Worm (Caenorhabditis elegans) whole organism, young adult: ENCODE data around the gene W03A5.6.

Source experiments
- F49E8.2 ChIP-seq: sonication (generic microtip); optimal IDR thresholded peaks from 3 replicates; lab custom pipeline; 2017; ENCODE audit warnings: missing genetic modification characterization, mild to moderate bottlenecking, missing compliant biosample characterization, antibody characterized with exemption, moderate library complexity; ENCODE audit not compliant: insufficient read depth
- chd-7 ChIP-seq: sonication (generic microtip); optimal IDR thresholded peaks from 2 replicates; lab custom pipeline; 2016; ENCODE audit warnings: mild to moderate bottlenecking, missing genetic modification characterization, moderate library complexity, missing compliant biosample characterization
- dpl-1 ChIP-seq: fragments of 150-350 bp; optimal IDR thresholded peaks from 2 replicates; lab custom pipeline; 2014; ENCODE audit warnings: missing biosample characterization, missing genetic modification reagents, missing genetic modification characterization
- hlh-12 ChIP-seq: sonication (generic microtip); optimal IDR thresholded peaks from 2 replicates; lab custom pipeline; 2016; ENCODE audit warnings: missing genetic modification characterization, missing compliant biosample characterization
- nhr-90 ChIP-seq: sonication (generic microtip); optimal IDR thresholded peaks from 2 replicates; lab custom pipeline; 2016; ENCODE audit warnings: missing genotype, mild to moderate bottlenecking, missing genetic modification characterization, missing compliant biosample characterization
- pha-4 ChIP-seq: fragments of 150-350 bp; sonication (generic microtip); optimal IDR thresholded peaks from 2 replicates; lab custom pipeline; 2014; ENCODE audit warnings: missing biosample characterization, missing genetic modification reagents, missing genetic modification characterization

DNA sequence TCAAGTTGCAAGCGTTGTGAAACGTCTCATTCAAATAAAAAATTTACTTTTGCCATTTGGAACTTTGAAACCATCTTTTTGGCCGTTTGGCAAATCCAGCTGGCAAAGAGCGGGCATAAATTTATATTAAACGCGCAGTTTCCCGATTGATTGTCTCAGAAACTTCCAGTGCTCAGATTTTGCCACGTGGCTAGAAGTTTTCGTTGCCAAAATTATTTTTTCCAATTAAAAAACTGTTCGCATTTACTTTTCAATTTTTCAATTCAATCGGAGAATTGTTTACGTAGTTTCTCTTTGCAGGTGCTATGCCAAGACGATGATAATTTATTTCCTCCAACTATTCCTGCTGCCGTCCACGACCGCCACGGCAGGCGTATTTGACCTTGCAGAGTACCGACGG lies 12.8 kb upstream of the W03A5.6 start, which contains the start of gene F48E8.4:
- TF ChIP-seq F49E8.2 (tag; lab: Kevin White, UChicago) (no peak), dpl-1 (no peak), nhr-90 (tag; lab: Kevin White, UChicago) (no peak), pha-4 (no peak), hlh-12 (tag; lab: Kevin White, UChicago) (no peak), chd-7 (tag; lab: Kevin White, UChicago) (no peak)
